Worm (Caenorhabditis elegans): Measurements from ENCODE around the gene R05D8.11.

DNA sequence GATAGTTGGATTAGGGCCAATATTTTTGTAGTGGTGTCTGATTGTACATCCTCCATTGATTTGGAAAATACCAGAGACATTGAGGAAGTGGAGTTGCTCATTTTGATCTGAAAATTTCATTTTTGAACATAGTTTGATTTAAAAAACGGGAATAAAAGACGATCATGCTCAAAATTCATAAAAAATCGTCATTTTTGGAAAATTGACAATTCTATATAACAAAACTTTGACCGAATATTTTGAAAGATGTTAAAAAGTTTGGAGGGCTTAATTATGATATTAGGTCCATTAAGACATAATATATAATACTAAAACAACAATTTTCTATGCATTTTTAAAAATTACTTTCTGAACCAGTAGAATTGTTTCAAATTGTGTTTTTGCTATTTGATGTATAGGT is 21.2 kb downstream of the R05D8.11 start, which contains the start of gene srg-58:
- TF ChIP-seq nfya-1 (tag; optimal IDR thresholded peaks at IDR 0.05), result no peak
- TF ChIP-seq dve-1 (tag; optimal IDR thresholded peaks at IDR 0.05), result no peak
- no peak for TF ChIP-seq nhr-11 (tag; optimal IDR thresholded peaks at IDR 0.05)
- no peak for TF ChIP-seq pha-4 (tag; optimal IDR thresholded peaks at IDR 0.05)
- TF ChIP-seq tbx-2 (tag; optimal IDR thresholded peaks at IDR 0.05), result no peak
- no peak for TF ChIP-seq elt-2 (tag; optimal IDR thresholded peaks at IDR 0.05)
- no peak for TF ChIP-seq ama-1 (optimal IDR thresholded peaks at IDR 0.05)
- no peak for TF ChIP-seq K02D7.2 (tag; optimal IDR thresholded peaks at IDR 0.05)
- no peak for TF ChIP-seq elt-4 (tag; optimal IDR thresholded peaks at IDR 0.05)
- no peak for TF ChIP-seq hlh-13 (GFP tag; optimal IDR thresholded peaks at IDR 0.05)
- no peak for TF ChIP-seq ets-4 (tag; optimal IDR thresholded peaks at IDR 0.05)
- TF ChIP-seq mec-3 (tag; optimal IDR thresholded peaks at IDR 0.05; ENCODE audit: borderline replicate concordance), result no peak
- TF ChIP-seq F13H6.1 (tag; optimal IDR thresholded peaks at IDR 0.05), result no peak

Measured in whole organism, late embryonic.